5 fruit fly cellular contexts compared by ENCODE assay signal in the genomic region with DNA sequence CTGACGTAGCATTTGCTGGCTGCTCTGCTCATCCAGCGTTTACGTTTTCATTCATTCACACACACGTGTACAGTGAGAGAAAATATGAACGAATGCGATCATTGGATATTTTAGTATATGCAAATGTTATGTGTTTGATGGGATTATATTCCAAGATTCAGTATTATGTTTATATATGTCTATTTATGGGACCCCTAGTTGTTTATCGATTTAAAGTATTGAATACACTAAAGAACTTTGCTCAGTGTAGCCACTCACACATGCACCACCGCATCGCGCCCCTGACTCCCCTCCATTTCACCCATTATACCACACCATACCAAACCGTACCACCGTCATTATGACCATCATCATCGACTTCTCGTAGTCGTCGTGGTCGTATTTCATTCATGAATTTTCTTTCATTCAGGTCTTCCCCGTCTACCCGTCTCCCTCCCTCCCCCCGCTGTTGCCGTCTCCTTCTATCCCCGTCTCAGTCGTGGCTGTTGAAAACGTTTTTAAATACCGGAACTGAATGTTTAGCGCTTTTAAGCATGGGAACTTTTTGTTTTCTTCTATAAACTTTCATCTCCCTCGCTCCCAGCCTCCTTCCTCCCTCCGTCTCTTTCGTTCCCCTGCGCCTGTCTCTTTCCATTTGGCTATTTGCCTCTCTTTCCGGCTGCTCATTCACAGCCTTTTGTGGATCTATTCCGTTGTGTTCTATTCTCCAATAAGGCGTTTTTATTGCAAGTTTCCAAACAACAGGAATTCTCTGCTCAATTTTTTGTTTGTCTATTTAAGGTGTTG.
TF ChIP-seq lines count a peak whose summit lies in the region.

No protein-coding gene starts in this region.

- peak; percentile 68 for TF ChIP-seq CTCF in whole organism, embryonic (GFP tag; optimal IDR thresholded peaks at IDR 0.05; lab: Kevin White, UChicago)

TF ChIP-seq in whole organism, adult, 20 proteins besides CTCF, POLR2A, EP300 and RAD21 (continues in another document):
- peak; percentile 18 for TF ChIP-seq CG33017 (tag; optimal IDR thresholded peaks at IDR 0.05; lab: Kevin White, UChicago)
- TF ChIP-seq CG7045 (GFP tag; optimal IDR thresholded peaks at IDR 0.05; lab: Kevin White, UChicago) = peak; percentile 18
- no peak for TF ChIP-seq Mnt (GFP tag; optimal IDR thresholded peaks at IDR 0.05; lab: Kevin White, UChicago)
- TF ChIP-seq CG11617 (GFP tag; optimal IDR thresholded peaks at IDR 0.05; lab: Kevin White, UChicago) = peak; percentile 14
- TF ChIP-seq CG1620 (GFP tag; optimal IDR thresholded peaks at IDR 0.05; lab: Kevin White, UChicago) = peak; percentile 15
- TF ChIP-seq CG7101 (tag; optimal IDR thresholded peaks at IDR 0.05; lab: Kevin White, UChicago) = peak; percentile 78
- peak; percentile 51 for TF ChIP-seq CG5204 (GFP tag; optimal IDR thresholded peaks at IDR 0.05; lab: Kevin White, UChicago)
- peak; percentile 50 for TF ChIP-seq Hr96 (GFP tag; optimal IDR thresholded peaks at IDR 0.05; lab: Kevin White, UChicago)
- TF ChIP-seq toe (GFP tag; optimal IDR thresholded peaks at IDR 0.05; lab: Kevin White, UChicago) = no peak
- no peak for TF ChIP-seq Clk (GFP tag; optimal IDR thresholded peaks at IDR 0.05; lab: Kevin White, UChicago)
- TF ChIP-seq cic (GFP tag; optimal IDR thresholded peaks at IDR 0.05; lab: Kevin White, UChicago) = peak; percentile 74
- TF ChIP-seq Crg-1 (GFP tag; optimal IDR thresholded peaks at IDR 0.05; lab: Kevin White, UChicago) = peak; percentile 11
- TF ChIP-seq cnc (optimal IDR thresholded peaks at IDR 0.05; lab: Kevin White, UChicago) = no peak
- TF ChIP-seq kay (GFP tag; lab: Kevin White, UChicago; ENCODE audit: borderline replicate concordance) = no peak
- TF ChIP-seq ovo (GFP tag; optimal IDR thresholded peaks at IDR 0.05; lab: Kevin White, UChicago) = peak; percentile 1
- TF ChIP-seq CG12768 (GFP tag; optimal IDR thresholded peaks at IDR 0.05; lab: Kevin White, UChicago) = no peak

TF ChIP-seq in whole organism, embryonic, 481 proteins besides CTCF, POLR2A, EP300 and RAD21 (continues in another document):
- TF ChIP-seq cg (GFP tag; optimal IDR thresholded peaks at IDR 0.05; lab: Kevin White, UChicago) (peak; percentile 81), CG6765 (GFP tag; optimal IDR thresholded peaks at IDR 0.05; lab: Kevin White, UChicago) (peak; percentile 80), yki (optimal IDR thresholded peaks at IDR 0.05; lab: Kevin White, UChicago) (no peak), Myb (GFP tag; optimal IDR thresholded peaks at IDR 0.05; lab: Kevin White, UChicago) (peak; percentile 80), CG3163 (GFP tag; optimal IDR thresholded peaks at IDR 0.05; lab: Kevin White, UChicago) (peak; percentile 83), sd (tag; optimal IDR thresholded peaks at IDR 0.05; lab: Kevin White, UChicago) (peak; percentile 57), CG2120 (GFP tag; optimal IDR thresholded peaks at IDR 0.05; lab: Kevin White, UChicago) (peak; percentile 93), sim (GFP tag; IDR thresholded peaks at IDR 0.05; lab: Robert Waterston, UW) (peak; percentile 98), Dll (GFP tag; IDR thresholded peaks at IDR 0.05; lab: Robert Waterston, UW; ENCODE audit: partially characterized antibody) (0 out of 4 replicates have a peak, but pooled peaks have one; percentile 19), shn (GFP tag; optimal IDR thresholded peaks at IDR 0.05; lab: Kevin White, UChicago) (peak; percentile 91), lmd (GFP tag; IDR thresholded peaks at IDR 0.05; lab: Robert Waterston, UW) (peak; percentile 98), Sry-β (GFP tag; optimal IDR thresholded peaks at IDR 0.05; lab: Kevin White, UChicago) (peak; percentile 72), ap (GFP tag; IDR thresholded peaks at IDR 0.05; lab: Robert Waterston, UW) (peak; percentile 96), gro (GFP tag; optimal IDR thresholded peaks at IDR 0.05; lab: Kevin White, UChicago) (peak; percentile 52), CG14710 (tag; optimal IDR thresholded peaks at IDR 0.05; lab: Kevin White, UChicago) (peak; percentile 98), CG9797 (GFP tag; optimal IDR thresholded peaks at IDR 0.05; lab: Kevin White, UChicago) (peak; percentile 50)

TF ChIP-seq in whole organism, prepupa, 60 proteins besides CTCF, POLR2A, EP300 and RAD21 (continues in another document):
- TF ChIP-seq CG6808 (GFP tag; optimal IDR thresholded peaks at IDR 0.05; lab: Kevin White, UChicago) = peak; percentile 86
- TF ChIP-seq CG8319 (GFP tag; optimal IDR thresholded peaks at IDR 0.05; lab: Kevin White, UChicago) = peak; percentile 67
- TF ChIP-seq vri (GFP tag; optimal IDR thresholded peaks at IDR 0.05; lab: Kevin White, UChicago) = peak; percentile 53
- TF ChIP-seq dac (GFP tag; optimal IDR thresholded peaks at IDR 0.05; lab: Kevin White, UChicago) = peak; percentile 79
- TF ChIP-seq Eip75B (GFP tag; optimal IDR thresholded peaks at IDR 0.05; lab: Kevin White, UChicago) = peak; percentile 87
- peak; percentile 91 for TF ChIP-seq achi (GFP tag; optimal IDR thresholded peaks at IDR 0.05; lab: Kevin White, UChicago)
- TF ChIP-seq ss (GFP tag; optimal IDR thresholded peaks at IDR 0.05; lab: Kevin White, UChicago) = peak; percentile 74 to 86
- TF ChIP-seq eg (GFP tag; IDR thresholded peaks at IDR 0.05; lab: Robert Waterston, UW) = peak; percentile 94
- TF ChIP-seq topi (GFP tag; optimal IDR thresholded peaks at IDR 0.05; lab: Kevin White, UChicago) = peak; percentile 81
- peak; percentile 88 for TF ChIP-seq CG10631 (GFP tag; optimal IDR thresholded peaks at IDR 0.05; lab: Kevin White, UChicago)
- TF ChIP-seq acj6 (GFP tag; optimal IDR thresholded peaks at IDR 0.05; lab: Kevin White, UChicago) = peak; percentile 87
- peak; percentile 69 for TF ChIP-seq Smox (GFP tag; optimal IDR thresholded peaks at IDR 0.05; lab: Kevin White, UChicago)
- peak; percentile 95 for TF ChIP-seq CG6163 (GFP tag; IDR thresholded peaks at IDR 0.05; lab: Robert Waterston, UW)
- peak; percentile 84 for TF ChIP-seq Met (GFP tag; optimal IDR thresholded peaks at IDR 0.05; lab: Kevin White, UChicago)
- peak; percentile 61 for TF ChIP-seq fkh (GFP tag; optimal IDR thresholded peaks at IDR 0.05; lab: Kevin White, UChicago)
- peak; percentile 90 for TF ChIP-seq pdm3 (GFP tag; optimal IDR thresholded peaks at IDR 0.05; lab: Kevin White, UChicago)
- TF ChIP-seq salr (GFP tag; optimal IDR thresholded peaks at IDR 0.05; lab: Kevin White, UChicago) = peak; percentile 81 to 87

TF ChIP-seq in whole organism, pupa, 21 proteins besides CTCF, POLR2A, EP300 and RAD21 (continues in another document):
- TF ChIP-seq EcR (GFP tag; optimal IDR thresholded peaks at IDR 0.05; lab: Kevin White, UChicago) (peak; percentile 7), CG32121 (GFP tag; IDR thresholded peaks at IDR 0.05; lab: Robert Waterston, UW) (peak; percentile 86), Snoo (tag; optimal IDR thresholded peaks at IDR 0.05; lab: Kevin White, UChicago) (peak; percentile 66), CG12605 (GFP tag; IDR thresholded peaks at IDR 0.05; lab: Robert Waterston, UW) (peak; percentile 83), CG8159 (tag; optimal IDR thresholded peaks at IDR 0.05; lab: Kevin White, UChicago) (peak; percentile 93), Pif1B (GFP tag; optimal IDR thresholded peaks at IDR 0.05; lab: Kevin White, UChicago) (peak; percentile 77), CG13204 (GFP tag; optimal IDR thresholded peaks at IDR 0.05; lab: Kevin White, UChicago) (peak; percentile 71), CG10348 (GFP tag; IDR thresholded peaks at IDR 0.05; lab: Robert Waterston, UW) (peak; percentile 61; the same call in 1 of the 2 replicates), Pif1A (GFP tag; optimal IDR thresholded peaks at IDR 0.05; lab: Kevin White, UChicago) (peak; percentile 90), CG9948 (tag; optimal IDR thresholded peaks at IDR 0.05; lab: Kevin White, UChicago) (peak; percentile 90), CG8301 (tag; optimal IDR thresholded peaks at IDR 0.05; lab: Kevin White, UChicago) (peak; percentile 95), CG15710 (tag; optimal IDR thresholded peaks at IDR 0.05; lab: Kevin White, UChicago) (peak; percentile 88), CG17806 (tag; optimal IDR thresholded peaks at IDR 0.05; lab: Kevin White, UChicago) (peak; percentile 90), CG14655 (GFP tag; optimal IDR thresholded peaks at IDR 0.05; lab: Kevin White, UChicago) (peak; percentile 94), fd96Ca (GFP tag; IDR thresholded peaks at IDR 0.05; lab: Robert Waterston, UW) (peak; percentile 87), CG34367 (tag; optimal IDR thresholded peaks at IDR 0.05; lab: Kevin White, UChicago) (peak; percentile 89), D1 (tag; optimal IDR thresholded peaks at IDR 0.05; lab: Kevin White, UChicago) (peak; percentile 49), CG4496 (GFP tag; IDR thresholded peaks at IDR 0.05; lab: Robert Waterston, UW) (peak; percentile 94)

TF ChIP-seq in whole organism, wandering third instar larva, 38 proteins besides CTCF, POLR2A, EP300 and RAD21 (continues in another document):
- TF ChIP-seq dmrt93B (GFP tag; optimal IDR thresholded peaks at IDR 0.05; lab: Kevin White, UChicago) (peak; percentile 58), usp (GFP tag; optimal IDR thresholded peaks at IDR 0.05; lab: Kevin White, UChicago) (no peak), Vsx2 (GFP tag; optimal IDR thresholded peaks at IDR 0.05; lab: Kevin White, UChicago; ENCODE audit: partially characterized antibody) (no peak), OdsH (GFP tag; optimal IDR thresholded peaks at IDR 0.05; lab: Kevin White, UChicago) (peak; percentile 75), Sp1 (GFP tag; optimal IDR thresholded peaks at IDR 0.05; lab: Kevin White, UChicago) (peak; percentile 66), Hr83 (GFP tag; optimal IDR thresholded peaks at IDR 0.05; lab: Kevin White, UChicago; ENCODE audit: poor library complexity, severe bottlenecking) (no peak), CrebA (GFP tag; optimal IDR thresholded peaks at IDR 0.05; lab: Kevin White, UChicago; ENCODE audit: borderline replicate concordance) (no peak), CG32264 (GFP tag; optimal IDR thresholded peaks at IDR 0.05; lab: Kevin White, UChicago) (peak; percentile 5), Dfd (GFP tag; optimal IDR thresholded peaks at IDR 0.05; lab: Kevin White, UChicago) (no peak), br (GFP tag; optimal IDR thresholded peaks at IDR 0.05; lab: Kevin White, UChicago) (peak; percentile 73), h (GFP tag; optimal IDR thresholded peaks at IDR 0.05; lab: Kevin White, UChicago) (peak; percentile 81), Rel (GFP tag; optimal IDR thresholded peaks at IDR 0.05; lab: Kevin White, UChicago) (no peak), Rel (tag; optimal IDR thresholded peaks at IDR 0.05; lab: Kevin White, UChicago) (peak; percentile 1), woc (GFP tag; optimal IDR thresholded peaks at IDR 0.05; lab: Kevin White, UChicago) (peak; percentile 43), Abd-B (GFP tag; optimal IDR thresholded peaks at IDR 0.05; lab: Kevin White, UChicago) (no peak), jim (GFP tag; optimal IDR thresholded peaks at IDR 0.05; lab: Kevin White, UChicago) (no peak), CG9705 (GFP tag; optimal IDR thresholded peaks at IDR 0.05; lab: Kevin White, UChicago) (peak; percentile 31), Hr78 (GFP tag; optimal IDR thresholded peaks at IDR 0.05; lab: Kevin White, UChicago) (no peak), sv (GFP tag; optimal IDR thresholded peaks at IDR 0.05; lab: Kevin White, UChicago) (peak; percentile 93), sage (GFP tag; optimal IDR thresholded peaks at IDR 0.05; lab: Kevin White, UChicago) (peak; percentile 6)
